Fruit fly (Drosophila melanogaster) whole organism, embryonic: ENCODE results near the gene Pebp1.

Source experiments
- Abd-B ChIP-seq: fragments of 200-800 bp; sonication (Bioruptor generic); optimal IDR thresholded peaks from 2 replicates; lab custom pipeline; 2018; ENCODE audit warnings: missing biosample characterization, mild to moderate bottlenecking, missing genetic modification characterization, moderate library complexity
- Ada2b ChIP-seq: fragments of 200-800 bp; sonication (Bioruptor generic); IDR thresholded peaks from 2 replicates; pipeline ENCODE4 v1.3.6; 2022; ENCODE audit warnings: missing biosample characterization, missing genetic modification characterization
- Asciz ChIP-seq: fragments of 200-800 bp; sonication (Bioruptor generic); optimal IDR thresholded peaks from 2 replicates; lab custom pipeline; 2017; ENCODE audit warnings: missing biosample characterization, mild to moderate bottlenecking, missing genetic modification characterization, missing genetic modification reagents
- B-H2 ChIP-seq: fragments of 200-800 bp; sonication (Bioruptor generic); optimal IDR thresholded peaks from 2 replicates; lab custom pipeline; 2018; ENCODE audit warnings: missing biosample characterization, mild to moderate bottlenecking, missing genetic modification characterization
- CG10321 ChIP-seq: fragments of 200-800 bp; sonication (Bioruptor generic); IDR thresholded peaks from 2 replicates; pipeline ENCODE4 v1.3.6; 2022; ENCODE audit warnings: missing biosample characterization, missing genetic modification characterization
- CG10565 ChIP-seq: fragments of 200-800 bp; sonication (Bioruptor generic); optimal IDR thresholded peaks from 3 replicates; lab custom pipeline; 2016; ENCODE audit warnings: missing biosample characterization, mild to moderate bottlenecking, missing genetic modification characterization
- CG11247 ChIP-seq: fragments of 200-800 bp; sonication (Bioruptor generic); IDR thresholded peaks from 2 replicates; pipeline ENCODE4 v1.3.6; 2022; ENCODE audit warnings: missing biosample characterization, missing genetic modification characterization
- CG11560 ChIP-seq: fragments of 200-800 bp; sonication (Bioruptor generic); IDR thresholded peaks from 3 replicates; pipeline ENCODE4 v1.3.6; 2022; ENCODE audit warnings: missing biosample characterization, missing genetic modification characterization
- CG11695 ChIP-seq: fragments of 200-800 bp; sonication (Bioruptor generic); IDR thresholded peaks from 3 replicates; pipeline ENCODE4 v1.3.6; 2022; ENCODE audit warnings: missing biosample characterization, missing genetic modification characterization
- CG12299 ChIP-seq: fragments of 200-800 bp; sonication (Bioruptor generic); optimal IDR thresholded peaks from 2 replicates; lab custom pipeline; 2018; ENCODE audit warnings: missing biosample characterization, mild to moderate bottlenecking, missing genetic modification characterization
- CG15514 ChIP-seq: fragments of 200-800 bp; sonication (Bioruptor generic); optimal IDR thresholded peaks from 3 replicates; lab custom pipeline; 2017; ENCODE audit warnings: missing biosample characterization, missing genetic modification characterization, mild to moderate bottlenecking, moderate library complexity, missing genetic modification reagents
- CG1602 ChIP-seq: fragments of 200-800 bp; sonication (Bioruptor generic); optimal IDR thresholded peaks from 3 replicates; lab custom pipeline; 2016; ENCODE audit warnings: missing biosample characterization, missing genetic modification characterization
- CG2199 ChIP-seq: fragments of 200-800 bp; sonication (Bioruptor generic); IDR thresholded peaks from 3 replicates; pipeline ENCODE4 v1.3.6; 2022; ENCODE audit warnings: missing biosample characterization, missing genetic modification characterization
- CG3726 ChIP-seq: fragments of 200-800 bp; sonication (Bioruptor generic); IDR thresholded peaks from 3 replicates; pipeline ENCODE4, ENCODE4 v1.3.6; 2022; ENCODE audit warnings: missing biosample characterization, missing genetic modification characterization
- CG6689 ChIP-seq: fragments of 200-800 bp; sonication (Bioruptor generic); IDR thresholded peaks from 2 replicates; pipeline ENCODE4 v1.3.6; 2022; ENCODE audit warnings: missing biosample characterization, missing genetic modification characterization
- CG7786 ChIP-seq: fragments of 200-800 bp; sonication (Bioruptor generic); optimal IDR thresholded peaks from 2 replicates; lab custom pipeline; 2016; ENCODE audit warnings: missing biosample characterization, missing genetic modification characterization
- CG7928 ChIP-seq: fragments of 200-800 bp; sonication (Bioruptor generic); optimal IDR thresholded peaks from 2 replicates; lab custom pipeline; 2017; ENCODE audit warnings: missing biosample characterization, mild to moderate bottlenecking, missing genetic modification characterization
- CG8388 ChIP-seq: fragments of 200-800 bp; sonication (Bioruptor generic); optimal IDR thresholded peaks from 2 replicates; lab custom pipeline; 2019; ENCODE audit warnings: missing biosample characterization, mild to moderate bottlenecking, missing genetic modification characterization, moderate library complexity
- Dad ChIP-seq: fragments of 200-800 bp; sonication (Bioruptor generic); optimal IDR thresholded peaks from 3 replicates; lab custom pipeline; 2016; ENCODE audit warnings: missing biosample characterization, missing genetic modification characterization
- Dbx ChIP-seq: fragments of 200-800 bp; sonication (Bioruptor generic); IDR thresholded peaks from 3 replicates; pipeline ENCODE4 v1.3.6; 2022; ENCODE audit warnings: missing biosample characterization, missing genetic modification characterization
- Dll ChIP-seq: fragments of 200-800 bp; sonication (Bioruptor generic); IDR thresholded peaks from 4 replicates; pipeline ENCODE4 v1.3.6; 2022; ENCODE audit warnings: missing biosample characterization, missing genetic modification characterization; ENCODE audit not compliant: partially characterized antibody
- Fer2 ChIP-seq: fragments of 200-800 bp; sonication (Bioruptor generic); optimal IDR thresholded peaks from 2 replicates; lab custom pipeline; 2018; ENCODE audit warnings: missing biosample characterization, mild to moderate bottlenecking, missing genetic modification characterization, moderate library complexity
- Gsc ChIP-seq: fragments of 200-800 bp; sonication (Bioruptor generic); IDR thresholded peaks from 2 replicates; pipeline ENCODE4 v1.3.6; 2022; ENCODE audit warnings: missing biosample characterization, missing genetic modification characterization
- Hr3 ChIP-seq: fragments of 200-800 bp; sonication (Bioruptor generic); optimal IDR thresholded peaks from 3 replicates; lab custom pipeline; 2016; ENCODE audit warnings: missing biosample characterization, missing genetic modification characterization
- Mes4 ChIP-seq: fragments of 200-800 bp; sonication (Bioruptor generic); optimal IDR thresholded peaks from 2 replicates; lab custom pipeline; 2016; ENCODE audit warnings: missing biosample characterization, missing genetic modification characterization
- NC2β ChIP-seq: fragments of 200-800 bp; sonication (Bioruptor generic); optimal IDR thresholded peaks from 2 replicates; lab custom pipeline; 2016; ENCODE audit warnings: missing biosample characterization, missing genetic modification characterization
- NK7.1 ChIP-seq: fragments of 200-800 bp; sonication (Bioruptor generic); optimal IDR thresholded peaks from 3 replicates; lab custom pipeline; 2016; ENCODE audit warnings: missing biosample characterization, missing genetic modification characterization
- NfI ChIP-seq: fragments of 200-800 bp; sonication (Bioruptor generic); optimal IDR thresholded peaks from 3 replicates; lab custom pipeline; 2018; ENCODE audit warnings: missing biosample characterization, mild to moderate bottlenecking, missing genetic modification characterization, moderate library complexity
- Pdp1 ChIP-seq, 2 experiments: fragments of 200-800 bp; sonication (Bioruptor generic); optimal IDR thresholded peaks; 3 replicates each; lab custom pipeline; 2016; ENCODE audit warnings: missing biosample characterization in 2 of 2, missing genetic modification characterization in 2 of 2, mild to moderate bottlenecking in 1 of 2, moderate library complexity in 1 of 2
- bigmax ChIP-seq: fragments of 200-800 bp; sonication (Bioruptor generic); optimal IDR thresholded peaks from 2 replicates; lab custom pipeline; 2018; ENCODE audit warnings: missing biosample characterization, mild to moderate bottlenecking, missing genetic modification characterization
- cg ChIP-seq: fragments of 200-800 bp; sonication (Bioruptor generic); optimal IDR thresholded peaks from 3 replicates; lab custom pipeline; 2019; ENCODE audit warnings: missing biosample characterization, mild to moderate bottlenecking, missing genetic modification characterization, moderate library complexity
- chinmo ChIP-seq: fragments of 200-800 bp; sonication (Bioruptor generic); IDR thresholded peaks from 4 replicates; pipeline ENCODE4 v1.3.6; 2022; ENCODE audit warnings: missing biosample characterization, missing genetic modification characterization; ENCODE audit not compliant: partially characterized antibody
- crol ChIP-seq: fragments of 200-800 bp; sonication (Bioruptor generic); IDR thresholded peaks from 2 replicates; pipeline ENCODE4 v1.3.6; 2022; ENCODE audit warnings: missing biosample characterization, missing genetic modification characterization
- ems ChIP-seq: fragments of 200-800 bp; sonication (Bioruptor generic); optimal IDR thresholded peaks from 3 replicates; lab custom pipeline; 2016; ENCODE audit warnings: missing biosample characterization, missing genetic modification characterization
- esg ChIP-seq: fragments of 200-800 bp; sonication (Bioruptor generic); conservative IDR thresholded peaks from 2 replicates; pipeline ENCODE4 v1.3.6; 2022; ENCODE audit warnings: missing biosample characterization, missing genetic modification characterization
- ftz-f1 ChIP-seq: fragments of 200-800 bp; sonication (Bioruptor generic); optimal IDR thresholded peaks from 2 replicates; lab custom pipeline; 2016; ENCODE audit warnings: missing biosample characterization, missing genetic modification characterization
- gcm ChIP-seq: fragments of 200-800 bp; sonication (Bioruptor generic); optimal IDR thresholded peaks from 2 replicates; lab custom pipeline; 2019; ENCODE audit warnings: missing biosample characterization, mild to moderate bottlenecking, missing genetic modification characterization, moderate library complexity
- hb ChIP-seq: fragments of 200-800 bp; sonication (Bioruptor generic); IDR thresholded peaks from 3 replicates; pipeline ENCODE4 v1.3.6; 2022; ENCODE audit warnings: missing biosample characterization, missing genetic modification characterization; ENCODE audit not compliant: partially characterized antibody
- kah ChIP-seq: fragments of 200-800 bp; sonication (Bioruptor generic); optimal IDR thresholded peaks from 2 replicates; lab custom pipeline; 2018; ENCODE audit warnings: missing biosample characterization, mild to moderate bottlenecking, missing genetic modification characterization
- ken ChIP-seq: fragments of 200-800 bp; sonication (Bioruptor generic); IDR thresholded peaks from 3 replicates; pipeline ENCODE4 v1.3.6; 2022; ENCODE audit warnings: missing biosample characterization, missing genetic modification characterization
- lbe ChIP-seq: fragments of 200-800 bp; sonication (Bioruptor generic); optimal IDR thresholded peaks from 2 replicates; lab custom pipeline; 2016; ENCODE audit warnings: missing biosample characterization, mild to moderate bottlenecking, missing genetic modification characterization
- org-1 ChIP-seq: fragments of 200-800 bp; sonication (Bioruptor generic); optimal IDR thresholded peaks from 2 replicates; lab custom pipeline; 2017; ENCODE audit warnings: missing biosample characterization, missing genetic modification characterization
- otp ChIP-seq: fragments of 200-800 bp; sonication (Bioruptor generic); IDR thresholded peaks from 3 replicates; pipeline ENCODE4, ENCODE4 v1.3.6; 2022; ENCODE audit warnings: missing biosample characterization, missing genetic modification characterization
- prd ChIP-seq, 3 experiments: fragments of >200 bp in 2 of 3; fragments of 200-800 bp in 1 of 3; sonication (Bioruptor generic) in 1 of 3; optimal IDR thresholded peaks in 2 of 3; IDR thresholded peaks in 1 of 3; 2 replicates in 2 of 3; 3 replicates in 1 of 3; pipeline versions ENCODE4 v1.3.6 to Lab custom; 2017 to 2022; ENCODE audit warnings: missing biosample characterization in 1 of 3, missing genetic modification characterization in 1 of 3
- slp2 ChIP-seq: fragments of 200-800 bp; sonication (Bioruptor generic); optimal IDR thresholded peaks from 2 replicates; lab custom pipeline; 2016; ENCODE audit warnings: missing biosample characterization, missing genetic modification characterization
- stwl ChIP-seq: fragments of 200-800 bp; sonication (Bioruptor generic); optimal IDR thresholded peaks from 3 replicates; lab custom pipeline; 2018; ENCODE audit warnings: missing biosample characterization, mild to moderate bottlenecking, missing genetic modification characterization, moderate library complexity
- sug ChIP-seq: fragments of 200-800 bp; optimal IDR thresholded peaks from 2 replicates; lab custom pipeline; 2019; ENCODE audit warnings: missing biosample characterization, mild to moderate bottlenecking, missing genetic modification characterization, moderate library complexity
- tap ChIP-seq: fragments of 200-800 bp; optimal IDR thresholded peaks from 3 replicates; lab custom pipeline; 2019; ENCODE audit warnings: missing biosample characterization, mild to moderate bottlenecking, missing genetic modification characterization, moderate library complexity
- unpg ChIP-seq: fragments of 200-800 bp; sonication (Bioruptor generic); optimal IDR thresholded peaks from 3 replicates; lab custom pipeline; 2018; ENCODE audit warnings: missing biosample characterization, mild to moderate bottlenecking, missing genetic modification characterization, moderate library complexity
- wek ChIP-seq: fragments of 200-800 bp; sonication (Bioruptor generic); optimal IDR thresholded peaks from 3 replicates; lab custom pipeline; 2018; ENCODE audit warnings: missing biosample characterization, mild to moderate bottlenecking, missing genetic modification characterization, moderate library complexity

Pebp1 gene

dm6 chr3R:22464611-22465113, 1.2 kb upstream of the Pebp1 start, which contains the start of gene CG7054 (continued):
- peak; percentile 81 for TF ChIP-seq sug (tag; lab: Kevin White, UChicago)
- TF ChIP-seq CG1602 (GFP tag; lab: Kevin White, UChicago) = no peak
- no peak for TF ChIP-seq CG3726 (GFP tag; lab: Robert Waterston, UW)
- peak; percentile 48 for TF ChIP-seq NfI (GFP tag; lab: Kevin White, UChicago)
- TF ChIP-seq CG12299 = peak; percentile 27
- TF ChIP-seq CG7928 (GFP tag; lab: Kevin White, UChicago) = no peak
- TF ChIP-seq wek (GFP tag; lab: Kevin White, UChicago) = peak; percentile 9
- no peak for TF ChIP-seq cg (GFP tag; lab: Kevin White, UChicago)
- TF ChIP-seq NK7.1 (GFP tag; lab: Kevin White, UChicago) = no peak
- no peak for TF ChIP-seq CG10565 (GFP tag; lab: Kevin White, UChicago)
- no peak for TF ChIP-seq Pdp1 (GFP tag; optimal IDR thresholded peaks at IDR 0.05; lab: Kevin White, UChicago)
- peak; percentile 2 for TF ChIP-seq gcm
- peak; percentile 42 for TF ChIP-seq CG15514 (GFP tag; lab: Kevin White, UChicago)
- TF ChIP-seq hb (GFP tag; lab: Robert Waterston, UW) = no peak
- TF ChIP-seq Dll = no peak
- TF ChIP-seq CG11560 = no peak
- TF ChIP-seq lbe (GFP tag; lab: Kevin White, UChicago) = no peak
- no peak for TF ChIP-seq ems (GFP tag; lab: Kevin White, UChicago)
- TF ChIP-seq CG10321 (GFP tag; lab: Robert Waterston, UW) = 0 out of 2 replicates have a peak, but pooled peaks have one; percentile 20
- TF ChIP-seq CG11695 = 0 out of 3 replicates have a peak, but pooled peaks have one; percentile 24
- no peak for TF ChIP-seq ken (GFP tag; lab: Robert Waterston, UW)
- peak; percentile 22 for TF ChIP-seq unpg
- TF ChIP-seq Asciz (GFP tag; lab: Kevin White, UChicago) = no peak
- no peak for TF ChIP-seq Ada2b
- TF ChIP-seq Abd-B (GFP tag; lab: Kevin White, UChicago) = peak; percentile 32
- no peak for TF ChIP-seq Mes4
- no peak for TF ChIP-seq CG11247
- TF ChIP-seq tap (tag; lab: Kevin White, UChicago) = peak; percentile 30
- TF ChIP-seq CG2199 (GFP tag; lab: Robert Waterston, UW) = no peak
- TF ChIP-seq stwl (tag; lab: Kevin White, UChicago) = no peak
- TF ChIP-seq otp (GFP tag; lab: Robert Waterston, UW) = no peak
- 0 out of 3 replicates have a peak, but pooled peaks have one; percentile 23 for TF ChIP-seq Dbx (GFP tag; lab: Robert Waterston, UW)
- no peak for TF ChIP-seq Dad (GFP tag; lab: Kevin White, UChicago)
- TF ChIP-seq Hr3 (GFP tag; lab: Kevin White, UChicago) = no peak
- no peak for TF ChIP-seq org-1 (GFP tag; lab: Kevin White, UChicago)
- no peak for TF ChIP-seq CG7786
- no peak for TF ChIP-seq CG6689 (GFP tag; lab: Robert Waterston, UW)
- no peak for TF ChIP-seq esg
- TF ChIP-seq crol (GFP tag; lab: Robert Waterston, UW) = no peak
- TF ChIP-seq chinmo = 0 out of 4 replicates have a peak, but pooled peaks have one; percentile 61
- no peak for TF ChIP-seq slp2 (GFP tag; lab: Kevin White, UChicago)
- no peak for TF ChIP-seq Fer2 (tag; lab: Kevin White, UChicago)
- no peak for TF ChIP-seq Gsc (GFP tag; lab: Robert Waterston, UW)
- no peak for TF ChIP-seq ftz-f1 (GFP tag; lab: Kevin White, UChicago)
- no peak for TF ChIP-seq prd (optimal IDR thresholded peaks at IDR 0.05; lab: Kevin White, UChicago)
- no peak for TF ChIP-seq prd (GFP tag; IDR thresholded peaks at IDR 0.05; lab: Robert Waterston, UW)
- peak; percentile 66 for TF ChIP-seq B-H2 (GFP tag; lab: Kevin White, UChicago)
- no peak for TF ChIP-seq bigmax
- no peak for TF ChIP-seq CG8388
- TF ChIP-seq NC2β (GFP tag; lab: Kevin White, UChicago) = no peak
- TF ChIP-seq kah (GFP tag; lab: Kevin White, UChicago) = no peak
